Worm (Caenorhabditis elegans): ENCODE results near the gene T23E7.6.

T23E7.6 gene

ce11 chrX:17684767-17685166 lies at the start of gene T23E7.6:
Gene T23E7.6 (minus strand): TSS chrX:17684811.
- TF ChIP-seq W03F9.2 (tag; optimal IDR thresholded peaks at IDR 0.05) (no peak), him-1 (tag; optimal IDR thresholded peaks at IDR 0.05) (no peak), dao-5 (tag; optimal IDR thresholded peaks at IDR 0.05) (no peak)

- TF ChIP-seq W03F9.2 (tag; optimal IDR thresholded peaks at IDR 0.05) (no peak), him-1 (tag; optimal IDR thresholded peaks at IDR 0.05) (no peak)
These were observed 29.9 kb upstream of the T23E7.6 start, which contains the start of gene cTel55X.1 for ce11 chrX:17714342-17715011. Gene cTel55X.1 (plus strand): TSS chrX:17714961.

ce11 chrX:17711598-17711997 lies 27.0 kb upstream of the T23E7.6 start, which contains the start of gene H11L12.1:
Gene H11L12.1 (minus strand): TSS chrX:17711698.
- TF ChIP-seq him-1 (tag; optimal IDR thresholded peaks at IDR 0.05) = no peak
- no peak for TF ChIP-seq dao-5 (tag; optimal IDR thresholded peaks at IDR 0.05)
- no peak for TF ChIP-seq W03F9.2 (tag; optimal IDR thresholded peaks at IDR 0.05)

- no peak for TF ChIP-seq dao-5 (tag; optimal IDR thresholded peaks at IDR 0.05)
- TF ChIP-seq W03F9.2 (tag; optimal IDR thresholded peaks at IDR 0.05) = no peak
- no peak for TF ChIP-seq him-1 (tag; optimal IDR thresholded peaks at IDR 0.05)
These were observed 18.0 kb upstream of the T23E7.6 start for ce11 chrX:17702602-17703001.

ce11 chrX:17694669-17695282 lies 10.2 kb upstream of the T23E7.6 start, which contains the start of gene cgt-2:
Gene cgt-2 (plus strand): TSS chrX:17695232.
- TF ChIP-seq W03F9.2 (tag; optimal IDR thresholded peaks at IDR 0.05) = no peak
- no peak for TF ChIP-seq dao-5 (tag; optimal IDR thresholded peaks at IDR 0.05)
- no peak for TF ChIP-seq him-1 (tag; optimal IDR thresholded peaks at IDR 0.05)

- TF ChIP-seq dao-5 (tag; optimal IDR thresholded peaks at IDR 0.05) (no peak), W03F9.2 (tag; optimal IDR thresholded peaks at IDR 0.05) (no peak), him-1 (tag; optimal IDR thresholded peaks at IDR 0.05) (no peak)
These were observed 1.3 kb upstream of the T23E7.6 start for ce11 chrX:17685959-17686358.

- TF ChIP-seq him-1 (tag; optimal IDR thresholded peaks at IDR 0.05) = no peak
- no peak for TF ChIP-seq dao-5 (tag; optimal IDR thresholded peaks at IDR 0.05)
- TF ChIP-seq W03F9.2 (tag; optimal IDR thresholded peaks at IDR 0.05) = no peak
These were observed 913 bp downstream of the T23E7.6 start for ce11 chrX:17683698-17684097.

- no peak for TF ChIP-seq W03F9.2 (tag; optimal IDR thresholded peaks at IDR 0.05)
- TF ChIP-seq dao-5 (tag; optimal IDR thresholded peaks at IDR 0.05) = no peak
- no peak for TF ChIP-seq him-1 (tag; optimal IDR thresholded peaks at IDR 0.05)
These were observed 2.3 kb downstream of the T23E7.6 start for ce11 chrX:17682280-17682679.

ce11 chrX:17681534-17681933 lies 3.1 kb downstream of the T23E7.6 start:
- no peak for TF ChIP-seq W03F9.2 (tag; optimal IDR thresholded peaks at IDR 0.05)
- TF ChIP-seq dao-5 (tag; optimal IDR thresholded peaks at IDR 0.05) = no peak
- TF ChIP-seq him-1 (tag; optimal IDR thresholded peaks at IDR 0.05) = no peak

ce11 chrX:17676679-17677078 lies 7.9 kb downstream of the T23E7.6 start:
- no peak for TF ChIP-seq him-1 (tag; optimal IDR thresholded peaks at IDR 0.05)
- TF ChIP-seq W03F9.2 (tag; optimal IDR thresholded peaks at IDR 0.05) = no peak
- no peak for TF ChIP-seq dao-5 (tag; optimal IDR thresholded peaks at IDR 0.05)

- TF ChIP-seq W03F9.2 (tag; optimal IDR thresholded peaks at IDR 0.05) (no peak), dao-5 (tag; optimal IDR thresholded peaks at IDR 0.05) (no peak), him-1 (tag; optimal IDR thresholded peaks at IDR 0.05) (no peak)
These were observed 8.9 kb downstream of the T23E7.6 start for ce11 chrX:17675727-17676126.

- no peak for TF ChIP-seq dao-5 (tag; optimal IDR thresholded peaks at IDR 0.05)
- no peak for TF ChIP-seq W03F9.2 (tag; optimal IDR thresholded peaks at IDR 0.05)
- TF ChIP-seq him-1 (tag; optimal IDR thresholded peaks at IDR 0.05) = no peak
These were observed 10.3 kb downstream of the T23E7.6 start for ce11 chrX:17674313-17674712.

ce11 chrX:17672256-17672655 lies 12.4 kb downstream of the T23E7.6 start:
- TF ChIP-seq W03F9.2 (tag; optimal IDR thresholded peaks at IDR 0.05) = no peak
- TF ChIP-seq dao-5 (tag; optimal IDR thresholded peaks at IDR 0.05) = no peak
- TF ChIP-seq him-1 (tag; optimal IDR thresholded peaks at IDR 0.05) = no peak

- TF ChIP-seq him-1 (tag; optimal IDR thresholded peaks at IDR 0.05) = no peak
- TF ChIP-seq W03F9.2 (tag; optimal IDR thresholded peaks at IDR 0.05) = no peak
- TF ChIP-seq dao-5 (tag; optimal IDR thresholded peaks at IDR 0.05) = no peak
These were observed 14.1 kb downstream of the T23E7.6 start, which contains the start of gene T23E7.2 for ce11 chrX:17670379-17671077. Gene T23E7.2 (plus strand): TSS chrX:17671027.
